Worm (Caenorhabditis elegans): ENCODE results near the gene nlp-49.

ce11 chrX:5859161-5859560, 45.3 kb upstream of the nlp-49 start:
- TF ChIP-seq Y48G9A.11 (GFP tag; IDR thresholded peaks at IDR 0.05) (no peak), hif-1 (tag; optimal IDR thresholded peaks at IDR 0.05) (no peak), egl-27 (tag; optimal IDR thresholded peaks at IDR 0.05) (no peak), saeg-2 (GFP tag; IDR thresholded peaks at IDR 0.05) (no peak), skn-1 (tag; optimal IDR thresholded peaks at IDR 0.05) (no peak), daf-8 (GFP tag; IDR thresholded peaks at IDR 0.05) (no peak), dve-1 (tag; optimal IDR thresholded peaks at IDR 0.05; ENCODE audit: insufficient read depth) (no peak)
